Fruit fly (Drosophila melanogaster): ENCODE data around the gene kst.

kst gene

dm6 chr3L:3342307-3342940 is 5.8 kb downstream of the kst start:
- TF ChIP-seq Jarid2 (GFP tag; optimal IDR thresholded peaks at IDR 0.05) (no peak), HLH54F (GFP tag; optimal IDR thresholded peaks at IDR 0.05) (no peak), CG11695 (GFP tag; IDR thresholded peaks at IDR 0.05) (peak; percentile 48; the same call in 1 of the 3 replicates), Bteb2 (GFP tag; optimal IDR thresholded peaks at IDR 0.05) (no peak), CG3163 (GFP tag; optimal IDR thresholded peaks at IDR 0.05) (no peak), dmrt99B (tag; optimal IDR thresholded peaks at IDR 0.05) (no peak), CG34224 (GFP tag; IDR thresholded peaks at IDR 0.05; ENCODE audit: partially characterized antibody) (no peak), row (GFP tag; IDR thresholded peaks at IDR 0.05) (0 out of 3 replicates have a peak, but pooled peaks have one; percentile 5), stwl (tag; optimal IDR thresholded peaks at IDR 0.05) (no peak), tap (tag; optimal IDR thresholded peaks at IDR 0.05) (no peak), lov (optimal IDR thresholded peaks at IDR 0.05) (no peak), lov (GFP tag; IDR thresholded peaks at IDR 0.05) (no peak), sens (GFP tag) (peak; percentile 9), Sin3A (optimal IDR thresholded peaks at IDR 0.05) (no peak), Bdp1 (GFP tag; optimal IDR thresholded peaks at IDR 0.05) (no peak), Eip74EF (GFP tag; optimal IDR thresholded peaks at IDR 0.05) (no peak), corto (GFP tag; optimal IDR thresholded peaks at IDR 0.05) (no peak), Dfd (GFP tag; optimal IDR thresholded peaks at IDR 0.05) (no peak), CG9932 (GFP tag; IDR thresholded peaks at IDR 0.05) (no peak), chinmo (GFP tag; IDR thresholded peaks at IDR 0.05; ENCODE audit: partially characterized antibody) (no peak), H15 (GFP tag; IDR thresholded peaks at IDR 0.05) (no peak), GATAe (GFP tag; conservative IDR thresholded peaks at IDR 0.05) (no peak), CG4282 (GFP tag; optimal IDR thresholded peaks at IDR 0.05) (no peak), CG12236 (GFP tag; optimal IDR thresholded peaks at IDR 0.05) (no peak), knrl (GFP tag; IDR thresholded peaks at IDR 0.05; ENCODE audit: partially characterized antibody) (no peak), CG6654 (GFP tag; optimal IDR thresholded peaks at IDR 0.05) (no peak), bsh (GFP tag; optimal IDR thresholded peaks at IDR 0.05) (peak in 1 of 2 experiments; percentile 61), lbe (GFP tag; optimal IDR thresholded peaks at IDR 0.05) (peak; percentile 65), nom (GFP tag; optimal IDR thresholded peaks at IDR 0.05) (peak; percentile 19), CG2129 (GFP tag; IDR thresholded peaks at IDR 0.05; ENCODE audit: partially characterized antibody) (no peak), CG7271 (tag; optimal IDR thresholded peaks at IDR 0.05) (no peak), Ptx1 (GFP tag; IDR thresholded peaks at IDR 0.05) (no peak), BEAF-32 (GFP tag; optimal IDR thresholded peaks at IDR 0.05) (no peak), da (GFP tag; optimal IDR thresholded peaks at IDR 0.05) (no peak), CG18476 (GFP tag; optimal IDR thresholded peaks at IDR 0.05) (no peak), grau (tag; optimal IDR thresholded peaks at IDR 0.05) (no peak), CG4854 (GFP tag; optimal IDR thresholded peaks at IDR 0.05) (no peak), Optix (GFP tag; IDR thresholded peaks at IDR 0.05) (no peak)

- TF ChIP-seq lmd (GFP tag; IDR thresholded peaks at IDR 0.05) (no peak), CG8924 (tag; optimal IDR thresholded peaks at IDR 0.05) (no peak), CG2712 (tag; optimal IDR thresholded peaks at IDR 0.05) (peak; percentile 5), CG32532 (GFP tag; IDR thresholded peaks at IDR 0.05) (no peak), CG15479 (GFP tag; optimal IDR thresholded peaks at IDR 0.05) (no peak), CG17361 (GFP tag; IDR thresholded peaks at IDR 0.05) (0 out of 3 replicates have a peak, but pooled peaks have one; percentile 14), CG10979 (tag; optimal IDR thresholded peaks at IDR 0.05) (no peak), az2 (GFP tag; optimal IDR thresholded peaks at IDR 0.05) (no peak), CG12155 (GFP tag; optimal IDR thresholded peaks at IDR 0.05) (no peak), Dref (GFP tag; IDR thresholded peaks at IDR 0.05) (no peak), CG1233 (GFP tag; optimal IDR thresholded peaks at IDR 0.05) (no peak), sisA (GFP tag; IDR thresholded peaks at IDR 0.05) (no peak), CG4328 (GFP tag; optimal IDR thresholded peaks at IDR 0.05) (no peak), CrebB (tag; optimal IDR thresholded peaks at IDR 0.05) (no peak), ttk (GFP tag; IDR thresholded peaks at IDR 0.05) (no peak)
These were observed 6.6 kb downstream of the kst start for dm6 chr3L:3343260-3343659.
